Worm (Caenorhabditis elegans): ENCODE results near the gene C29F3.7.

DNA sequence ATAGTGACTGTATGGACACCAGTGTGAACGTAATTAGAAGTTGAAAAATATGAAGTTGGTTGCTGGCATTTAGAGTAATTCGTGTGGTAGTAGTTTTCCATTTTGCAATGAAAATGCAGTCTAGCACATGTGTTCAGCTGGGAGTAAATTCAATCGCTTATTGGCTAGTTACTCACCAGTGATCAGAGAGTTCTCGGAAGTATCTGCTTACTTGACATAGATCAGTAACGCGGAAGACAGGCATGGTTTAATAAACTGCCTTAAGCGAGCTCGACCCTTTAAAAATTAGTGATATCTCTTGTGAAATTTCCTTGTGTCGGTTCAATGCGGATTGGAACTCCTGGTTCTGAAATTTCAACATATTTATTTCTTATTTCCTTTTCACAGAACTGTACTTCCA, 21.5 kb downstream of the C29F3.7 start, which contains the start of gene srh-52:
- TF ChIP-seq nhr-6 (tag; optimal IDR thresholded peaks at IDR 0.05) (no peak), lin-39 (tag; optimal IDR thresholded peaks at IDR 0.05) (no peak), nhr-25 (tag; optimal IDR thresholded peaks at IDR 0.05) (no peak), ceh-82 (tag; optimal IDR thresholded peaks at IDR 0.05) (no peak), gmeb-1 (tag; optimal IDR thresholded peaks at IDR 0.05) (no peak), R02D3.7 (tag; optimal IDR thresholded peaks at IDR 0.05) (no peak), ztf-11 (tag; optimal IDR thresholded peaks at IDR 0.05) (no peak), alr-1 (tag; optimal IDR thresholded peaks at IDR 0.05) (no peak), lsy-2 (tag; optimal IDR thresholded peaks at IDR 0.05) (no peak)
